Worm (Caenorhabditis elegans) whole organism, late embryonic: ENCODE data around the gene rif-1.2.
A peak's percentile ranks its signal among the peaks of the same experiment; 100 is the strongest.

ENCODE experiments used
- C08G9.2 ChIP-seq: sonication (generic microtip); optimal IDR thresholded peaks from 2 replicates; lab custom pipeline; 2016; ENCODE audit warnings: mild to moderate bottlenecking, missing genetic modification characterization, moderate library complexity, missing compliant biosample characterization
- C38D4.7 ChIP-seq: fragments of 200-800 bp; sonication (Bioruptor generic); optimal IDR thresholded peaks from 2 replicates; lab custom pipeline; 2018; ENCODE audit warnings: mild to moderate bottlenecking, missing genetic modification characterization, moderate library complexity, missing compliant biosample characterization
- K02D7.2 ChIP-seq: sonication (generic microtip); optimal IDR thresholded peaks from 2 replicates; lab custom pipeline; 2017; ENCODE audit warnings: mild to moderate bottlenecking, missing genetic modification characterization, missing compliant biosample characterization
- ceh-14 ChIP-seq: sonication (generic microtip); optimal IDR thresholded peaks from 2 replicates; lab custom pipeline; 2016; ENCODE audit warnings: missing genotype, missing genetic modification characterization, missing compliant biosample characterization
- ceh-18 ChIP-seq: sonication (generic microtip); optimal IDR thresholded peaks from 2 replicates; lab custom pipeline; 2016; ENCODE audit warnings: missing genetic modification characterization, missing compliant biosample characterization
- ceh-19 ChIP-seq: fragments of 200-800 bp; sonication (Bioruptor generic); optimal IDR thresholded peaks from 2 replicates; lab custom pipeline; 2018; ENCODE audit warnings: mild to moderate bottlenecking, missing genetic modification characterization, missing compliant biosample characterization
- ceh-24 ChIP-seq: sonication (generic microtip); optimal IDR thresholded peaks from 2 replicates; lab custom pipeline; 2016; ENCODE audit warnings: mild to moderate bottlenecking, missing genetic modification characterization, missing compliant biosample characterization
- ceh-30 ChIP-seq: fragments of 150-350 bp; optimal IDR thresholded peaks from 2 replicates; lab custom pipeline; 2014; ENCODE audit warnings: missing biosample characterization, missing genetic modification characterization
- ceh-31 ChIP-seq: sonication (generic microtip); optimal IDR thresholded peaks from 2 replicates; lab custom pipeline; 2016; ENCODE audit warnings: missing genetic modification characterization, missing compliant biosample characterization
- ceh-34 ChIP-seq: sonication (generic microtip); optimal IDR thresholded peaks from 2 replicates; lab custom pipeline; 2016; ENCODE audit warnings: mild to moderate bottlenecking, missing genetic modification characterization, missing compliant biosample characterization
- ceh-45 ChIP-seq: fragments of 200-800 bp; sonication (Bioruptor generic); IDR thresholded peaks from 2 replicates; pipeline ENCODE4 v1.3.6; 2022; ENCODE audit warnings: missing genetic modification reagents, missing genetic modification characterization, missing compliant biosample characterization
- ceh-48 ChIP-seq: sonication (generic microtip); optimal IDR thresholded peaks from 2 replicates; lab custom pipeline; 2016; ENCODE audit warnings: missing genetic modification characterization, inconsistent platforms, missing compliant biosample characterization
- dmd-4 ChIP-seq: sonication (generic microtip); optimal IDR thresholded peaks from 2 replicates; lab custom pipeline; 2016; ENCODE audit warnings: borderline replicate concordance, missing genetic modification characterization, missing compliant biosample characterization
- elt-2 ChIP-seq: sonication (generic microtip); optimal IDR thresholded peaks from 2 replicates; lab custom pipeline; 2016; ENCODE audit warnings: missing genetic modification reagents, missing genetic modification characterization, missing compliant biosample characterization
- elt-4 ChIP-seq: sonication (generic microtip); optimal IDR thresholded peaks from 2 replicates; lab custom pipeline; 2016; ENCODE audit warnings: missing genetic modification characterization, missing compliant biosample characterization
- ets-4 ChIP-seq: sonication (generic microtip); optimal IDR thresholded peaks from 2 replicates; lab custom pipeline; 2016; ENCODE audit warnings: missing genetic modification characterization, missing compliant biosample characterization
- eyg-1 ChIP-seq: sonication (generic microtip); optimal IDR thresholded peaks from 2 replicates; lab custom pipeline; 2016; ENCODE audit warnings: missing genotype, missing genetic modification characterization, missing compliant biosample characterization
- fax-1 ChIP-seq: sonication (generic microtip); optimal IDR thresholded peaks from 2 replicates; lab custom pipeline; 2016; ENCODE audit warnings: missing genotype, missing genetic modification characterization, missing compliant biosample characterization
- fkh-10 ChIP-seq: fragments of 150-350 bp; optimal IDR thresholded peaks from 2 replicates; lab custom pipeline; 2014; ENCODE audit warnings: missing biosample characterization, missing genetic modification reagents, missing genetic modification characterization
- fkh-6 ChIP-seq: sonication (generic microtip); optimal IDR thresholded peaks from 2 replicates; lab custom pipeline; 2016; ENCODE audit warnings: missing genetic modification characterization, missing compliant biosample characterization
- gmeb-2 ChIP-seq: sonication (generic microtip); optimal IDR thresholded peaks from 2 replicates; lab custom pipeline; 2016; ENCODE audit warnings: missing genetic modification characterization, inconsistent platforms, missing compliant biosample characterization
- hlh-13 ChIP-seq: fragments of 200-800 bp; sonication (Bioruptor generic); optimal IDR thresholded peaks from 2 replicates; lab custom pipeline; 2018; ENCODE audit warnings: mild to moderate bottlenecking, missing genetic modification characterization, missing compliant biosample characterization
- hlh-15 ChIP-seq: sonication (generic microtip); optimal IDR thresholded peaks from 2 replicates; lab custom pipeline; 2016; ENCODE audit warnings: missing genetic modification characterization, missing compliant biosample characterization
- hlh-30 ChIP-seq: sonication (generic microtip); optimal IDR thresholded peaks from 2 replicates; lab custom pipeline; 2017; ENCODE audit warnings: antibody characterized with exemption, missing genetic modification characterization, missing compliant biosample characterization; ENCODE audit not compliant: insufficient read depth
- hlh-6 ChIP-seq: sonication (generic microtip); optimal IDR thresholded peaks from 2 replicates; lab custom pipeline; 2016; ENCODE audit warnings: missing genotype, missing genetic modification characterization, missing compliant biosample characterization
- madf-2 ChIP-seq: sonication (generic microtip); optimal IDR thresholded peaks from 2 replicates; lab custom pipeline; 2017; ENCODE audit warnings: missing genetic modification characterization, missing compliant biosample characterization
- mec-3 ChIP-seq: sonication (generic microtip); optimal IDR thresholded peaks from 2 replicates; lab custom pipeline; 2016; ENCODE audit warnings: borderline replicate concordance, missing genetic modification characterization, missing compliant biosample characterization
- nfya-1 ChIP-seq: sonication (generic microtip); optimal IDR thresholded peaks from 2 replicates; lab custom pipeline; 2017; ENCODE audit warnings: missing genetic modification characterization, mild to moderate bottlenecking, missing compliant biosample characterization, antibody characterized with exemption, moderate library complexity
- nhr-11 ChIP-seq: fragments of 150-350 bp; optimal IDR thresholded peaks from 2 replicates; lab custom pipeline; 2014; ENCODE audit warnings: missing biosample characterization, missing genetic modification characterization
- nhr-232 ChIP-seq: sonication (generic microtip); optimal IDR thresholded peaks from 2 replicates; lab custom pipeline; 2016; ENCODE audit warnings: missing genetic modification characterization, missing compliant biosample characterization
- pag-3 ChIP-seq: sonication (generic microtip); optimal IDR thresholded peaks from 2 replicates; lab custom pipeline; 2016; ENCODE audit warnings: missing compliant biosample characterization, missing genetic modification characterization, borderline replicate concordance
- pha-2 ChIP-seq: sonication (generic microtip); optimal IDR thresholded peaks from 2 replicates; lab custom pipeline; 2017; ENCODE audit warnings: mild to moderate bottlenecking, missing genetic modification characterization, missing compliant biosample characterization
- pqm-1 ChIP-seq: sonication (generic microtip); optimal IDR thresholded peaks from 2 replicates; lab custom pipeline; 2016; ENCODE audit warnings: missing genetic modification characterization, missing compliant biosample characterization
- pros-1 ChIP-seq: fragments of 150-350 bp; optimal IDR thresholded peaks from 2 replicates; lab custom pipeline; 2014; ENCODE audit warnings: missing biosample characterization, missing genetic modification reagents, missing genetic modification characterization
- ref-2 ChIP-seq: sonication (generic microtip); optimal IDR thresholded peaks from 2 replicates; lab custom pipeline; 2016; ENCODE audit warnings: missing genetic modification characterization, missing compliant biosample characterization
- rnt-1 ChIP-seq: sonication (generic microtip); optimal IDR thresholded peaks from 2 replicates; lab custom pipeline; 2016; ENCODE audit warnings: missing genetic modification characterization, missing compliant biosample characterization
- sox-2 ChIP-seq: fragments of 200-800 bp; sonication (Bioruptor generic); IDR thresholded peaks from 2 replicates; pipeline ENCODE4 v1.3.6; 2022; ENCODE audit warnings: missing genetic modification reagents, missing genetic modification characterization, missing compliant biosample characterization
- sox-4 ChIP-seq: sonication (generic microtip); optimal IDR thresholded peaks from 2 replicates; lab custom pipeline; 2017; ENCODE audit warnings: mild to moderate bottlenecking, missing genetic modification characterization, inconsistent platforms, missing compliant biosample characterization
- syd-9 ChIP-seq: sonication (generic microtip); optimal IDR thresholded peaks from 2 replicates; lab custom pipeline; 2016; ENCODE audit warnings: mild to moderate bottlenecking, missing genetic modification characterization, moderate library complexity, missing compliant biosample characterization
- tbx-7 ChIP-seq: sonication (generic microtip); optimal IDR thresholded peaks from 2 replicates; lab custom pipeline; 2016; ENCODE audit warnings: missing genotype, missing genetic modification characterization, missing compliant biosample characterization
- ttx-3 ChIP-seq: sonication (generic microtip); optimal IDR thresholded peaks from 2 replicates; lab custom pipeline; 2016; ENCODE audit warnings: missing genetic modification reagents, missing genetic modification characterization, missing compliant biosample characterization
- unc-3 ChIP-seq, 2 experiments: fragments of 200-800 bp in 1 of 2; sonication (Bioruptor generic) in 1 of 2; sonication (generic microtip) in 1 of 2; conservative IDR thresholded peaks in 1 of 2; optimal IDR thresholded peaks in 1 of 2; 2 replicates each; pipeline versions ENCODE4 v1.3.6 to Lab custom; 2016 to 2022; ENCODE audit warnings: missing compliant biosample characterization in 2 of 2, missing genetic modification characterization in 2 of 2, missing genetic modification reagents in 1 of 2
- ztf-16 ChIP-seq: sonication (generic microtip); optimal IDR thresholded peaks from 2 replicates; lab custom pipeline; 2017; ENCODE audit warnings: missing genetic modification characterization, missing compliant biosample characterization

rif-1.2 gene

DNA sequence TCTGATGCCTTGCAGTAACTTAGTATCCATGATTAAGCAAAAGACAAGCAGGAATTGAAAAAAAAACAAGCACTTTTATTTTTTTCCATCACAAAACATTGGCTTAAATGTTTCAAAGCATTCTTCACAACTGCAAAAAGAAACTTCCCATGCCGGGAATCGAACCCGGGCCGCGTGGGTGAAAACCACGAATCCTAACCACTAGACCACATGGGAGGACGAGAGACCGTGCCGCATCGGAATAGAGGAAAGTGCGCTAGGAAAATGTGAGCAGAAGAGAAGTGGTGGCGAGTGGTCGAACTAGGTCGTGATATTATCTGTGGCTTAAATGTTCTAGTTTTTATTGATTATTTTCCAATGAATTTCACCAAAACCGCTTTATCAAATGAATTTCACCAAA, 3.7 kb downstream of the rif-1.2 start (continued):
- TF ChIP-seq pha-2 (tag; lab: Kevin White, UChicago) (no peak), elt-2 (peak; percentile 67), ceh-45 (GFP tag; lab: Robert Waterston, UW) (no peak), ttx-3 (tag; lab: Kevin White, UChicago) (peak; percentile 57), pros-1 (tag; lab: Kevin White, UChicago) (no peak), K02D7.2 (tag; lab: Kevin White, UChicago) (peak; percentile 26), sox-4 (tag; lab: Kevin White, UChicago) (peak; percentile 40), tbx-7 (tag; lab: Kevin White, UChicago) (no peak), fkh-6 (no peak), madf-2 (tag; lab: Kevin White, UChicago) (no peak), C08G9.2 (tag; lab: Kevin White, UChicago) (peak; percentile 53), unc-3 (GFP tag; conservative IDR thresholded peaks at IDR 0.05; lab: Robert Waterston, UW) (no peak), unc-3 (tag; optimal IDR thresholded peaks at IDR 0.05; lab: Kevin White, UChicago) (peak; percentile 34), ztf-16 (tag; lab: Kevin White, UChicago) (no peak), dmd-4 (tag; lab: Kevin White, UChicago) (no peak), nhr-11 (no peak), nhr-232 (peak; percentile 43), ets-4 (tag; lab: Kevin White, UChicago) (no peak), ceh-31 (tag; lab: Kevin White, UChicago) (no peak), hlh-15 (no peak), eyg-1 (tag; lab: Kevin White, UChicago) (no peak), ceh-48 (tag; lab: Kevin White, UChicago) (peak; percentile 27), fkh-10 (GFP tag; lab: Kevin White, UChicago) (peak; percentile 56), fax-1 (peak; percentile 1), ceh-14 (tag; lab: Kevin White, UChicago) (no peak), syd-9 (tag; lab: Kevin White, UChicago) (peak; percentile 65), C38D4.7 (GFP tag; lab: Kevin White, UChicago) (peak; percentile 20), rnt-1 (tag; lab: Kevin White, UChicago) (peak; percentile 53), hlh-13 (GFP tag; lab: Kevin White, UChicago) (no peak), ceh-34 (peak; percentile 38), pqm-1 (tag; lab: Kevin White, UChicago) (no peak), gmeb-2 (tag; lab: Kevin White, UChicago) (peak; percentile 46), ceh-19 (GFP tag; lab: Kevin White, UChicago) (peak; percentile 32), ref-2 (tag; lab: Kevin White, UChicago) (peak; percentile 21), ceh-24 (no peak), ceh-18 (tag; lab: Kevin White, UChicago) (peak; percentile 56), elt-4 (tag; lab: Kevin White, UChicago) (no peak), pag-3 (tag; lab: Kevin White, UChicago) (no peak), sox-2 (peak; percentile 33; the same call in 1 of the 2 replicates), hlh-6 (tag; lab: Kevin White, UChicago) (peak; percentile 61), ceh-30 (tag; lab: Kevin White, UChicago) (no peak), mec-3 (tag; lab: Kevin White, UChicago) (no peak), nfya-1 (peak; percentile 38), hlh-30 (tag; lab: Kevin White, UChicago) (peak; percentile 36)
